Worm (Caenorhabditis elegans): Measurements from ENCODE around the gene C16E9.2.

DNA sequence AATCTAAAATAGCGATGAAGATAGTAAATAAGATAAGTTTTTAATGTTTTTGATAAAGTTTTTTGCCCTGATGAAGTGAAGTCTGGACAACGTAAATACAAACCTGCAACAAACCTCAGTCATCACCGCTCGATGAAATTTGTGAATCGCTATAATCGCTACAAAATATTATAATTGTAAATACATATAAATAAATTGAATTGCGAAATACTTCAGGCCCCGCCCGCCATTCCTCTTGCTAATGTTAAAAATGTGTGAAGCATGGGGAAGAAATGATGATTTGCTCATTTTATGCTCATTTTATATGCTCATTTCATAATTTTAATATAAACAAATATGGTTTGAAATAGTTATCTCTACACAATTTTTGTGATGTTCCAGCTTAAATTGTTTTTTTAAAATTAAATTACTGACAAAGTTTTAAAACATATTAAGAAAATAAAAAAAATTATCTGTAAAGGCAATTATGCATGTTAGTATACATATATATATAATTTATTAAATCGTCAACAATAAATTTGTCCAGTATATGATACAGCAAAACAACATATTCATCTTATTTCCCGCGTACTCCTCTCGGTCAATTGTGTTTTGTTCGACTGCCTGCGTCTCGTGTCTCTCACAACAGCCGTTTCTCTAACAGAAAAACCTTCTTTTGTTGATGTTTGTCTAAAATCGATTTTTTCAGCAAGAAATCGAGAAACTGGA is 31.3 kb upstream of the C16E9.2 start, which contains the start of gene sid-5:
- TF ChIP-seq unc-62 (GFP tag; optimal IDR thresholded peaks at IDR 0.05) (no peak), zag-1 (tag; optimal IDR thresholded peaks at IDR 0.05) (no peak), ama-1 (optimal IDR thresholded peaks at IDR 0.05) (no peak), egl-5 (tag; optimal IDR thresholded peaks at IDR 0.05) (no peak), aly-2 (tag; optimal IDR thresholded peaks at IDR 0.05) (no peak), ceh-16 (tag; optimal IDR thresholded peaks at IDR 0.05) (no peak), fkh-2 (tag; optimal IDR thresholded peaks at IDR 0.05) (no peak)
